Fruit fly (Drosophila melanogaster): ENCODE measurements around the gene CG43062.

- TF ChIP-seq Myc (optimal IDR thresholded peaks at IDR 0.05) (no peak), Sin3A (optimal IDR thresholded peaks at IDR 0.05) (no peak), psq (optimal IDR thresholded peaks at IDR 0.05) (no peak), ttk (optimal IDR thresholded peaks at IDR 0.05) (no peak), insv (optimal IDR thresholded peaks at IDR 0.05) (no peak), h (optimal IDR thresholded peaks at IDR 0.05) (no peak)
These were observed 46.4 kb upstream of the CG43062 start, which contains the start of gene I-t for dm6 chr3R:11703730-11704129.
